Worm (Caenorhabditis elegans) whole organism, midembryonic: Measurements from ENCODE around the gene C52B9.19.

ENCODE experiments used
- T22C8.4 ChIP-seq: fragments of 200-800 bp; sonication (Bioruptor generic); IDR thresholded peaks from 2 replicates; pipeline ENCODE4 v1.3.6; 2022; ENCODE audit warnings: missing genetic modification characterization, missing compliant biosample characterization
- cog-1 ChIP-seq: sonication (generic microtip); optimal IDR thresholded peaks from 2 replicates; lab custom pipeline; 2016; ENCODE audit warnings: missing genetic modification characterization, missing compliant biosample characterization
- flt-1 ChIP-seq: fragments of 200-800 bp; sonication (Bioruptor generic); IDR thresholded peaks from 2 replicates; pipeline ENCODE4 v1.3.6; 2022; ENCODE audit warnings: missing genetic modification characterization, missing compliant biosample characterization
- klf-2 ChIP-seq: fragments of 200-800 bp; sonication (Bioruptor generic); conservative IDR thresholded peaks from 2 replicates; pipeline ENCODE4 v1.3.6; 2022; ENCODE audit warnings: missing genetic modification reagents, missing genetic modification characterization, missing compliant biosample characterization
- med-1 ChIP-seq: sonication (generic microtip); optimal IDR thresholded peaks from 2 replicates; lab custom pipeline; 2017; ENCODE audit warnings: missing genetic modification characterization, mild to moderate bottlenecking, missing compliant biosample characterization, antibody characterized with exemption, missing genetic modification reagents; ENCODE audit not compliant: insufficient read depth
- ref-1 ChIP-seq: fragments of 200-800 bp; sonication (Bioruptor generic); conservative IDR thresholded peaks from 2 replicates; pipeline ENCODE4 v1.3.6; 2022; ENCODE audit warnings: missing genetic modification reagents, missing genetic modification characterization, missing compliant biosample characterization
- tab-1 ChIP-seq: fragments of 200-800 bp; sonication (Bioruptor generic); IDR thresholded peaks from 2 replicates; pipeline ENCODE4 v1.3.6; 2022; ENCODE audit warnings: missing genetic modification characterization, missing compliant biosample characterization
- ztf-23 ChIP-seq: fragments of 200-800 bp; sonication (Bioruptor generic); IDR thresholded peaks from 2 replicates; pipeline ENCODE4 v1.3.6; 2022; ENCODE audit warnings: missing genetic modification reagents, missing genetic modification characterization, missing compliant biosample characterization
- ztf-29 ChIP-seq: fragments of 200-800 bp; sonication (Bioruptor generic); IDR thresholded peaks from 2 replicates; pipeline ENCODE4 v1.3.6; 2022; ENCODE audit warnings: missing genetic modification reagents, missing genetic modification characterization, missing compliant biosample characterization

The C52B9.19 gene

DNA sequence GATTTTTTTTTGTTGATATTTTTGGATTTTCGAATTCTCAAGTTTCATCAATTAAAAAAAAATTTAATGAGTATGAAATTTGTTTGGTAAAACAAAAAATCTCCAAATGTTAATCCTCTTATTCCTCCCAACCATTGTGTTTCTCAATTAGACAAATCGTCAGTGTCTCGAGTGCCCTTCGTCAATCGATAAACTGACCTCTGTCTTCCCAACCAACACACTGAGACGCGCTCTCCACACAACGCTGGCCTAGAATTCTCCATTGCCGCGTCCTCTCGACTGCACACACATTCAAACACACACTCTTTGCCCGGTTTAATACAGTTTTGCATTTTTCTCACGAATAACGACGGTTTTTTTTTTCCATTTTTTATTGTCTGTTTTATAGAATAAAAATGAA, 27.6 kb upstream of the C52B9.19 start, which contains the start of gene taf-11.1:
taf-11.1 (plus strand) TSS at position 389 of the 400 bp plus-strand sequence.
- peak; percentile 69; the same call in 1 of the 2 replicates for TF ChIP-seq T22C8.4
- TF ChIP-seq flt-1 (GFP tag; lab: Robert Waterston, UW): no peak
- TF ChIP-seq klf-2: no peak

ce11 chrX:4255366-4255765, 27.0 kb upstream of the C52B9.19 start:
- TF ChIP-seq cog-1 (tag; lab: Kevin White, UChicago) (no peak), flt-1 (GFP tag; lab: Robert Waterston, UW) (no peak), ztf-29 (GFP tag; lab: Robert Waterston, UW) (no peak), med-1 (no peak), T22C8.4 (no peak), klf-2 (no peak), ref-1 (GFP tag; lab: Robert Waterston, UW) (no peak), ztf-23 (GFP tag; lab: Robert Waterston, UW) (no peak), tab-1 (GFP tag; lab: Robert Waterston, UW) (no peak)

DNA sequence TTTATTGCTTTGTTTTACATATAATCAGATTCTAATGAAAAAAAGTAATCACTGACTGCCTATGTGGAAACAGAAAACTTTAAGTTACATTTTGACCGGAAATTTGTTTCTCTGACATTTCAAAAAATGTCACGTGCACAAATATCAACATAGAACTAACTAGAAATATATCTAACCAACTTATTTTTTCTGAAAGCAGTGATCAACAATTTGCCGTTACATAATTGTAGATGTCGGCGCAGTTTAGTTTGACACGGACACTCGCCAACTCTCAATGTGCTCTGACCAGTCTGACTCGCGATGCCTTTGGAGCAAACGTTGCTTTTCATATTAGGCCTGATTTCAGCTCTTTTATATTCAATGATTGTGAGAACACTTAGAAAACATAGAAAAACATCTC, 25.6 kb upstream of the C52B9.19 start, which contains the start of gene srv-6:
srv-6 (plus strand) TSS at position 301 of the 400 bp plus-strand sequence.
- TF ChIP-seq klf-2: no peak
- no peak for TF ChIP-seq tab-1 (GFP tag; lab: Robert Waterston, UW)
- TF ChIP-seq ref-1 (GFP tag; lab: Robert Waterston, UW): no peak
- TF ChIP-seq T22C8.4: no peak
- no peak for TF ChIP-seq flt-1 (GFP tag; lab: Robert Waterston, UW)
- no peak for TF ChIP-seq cog-1 (tag; lab: Kevin White, UChicago)
- TF ChIP-seq ztf-23 (GFP tag; lab: Robert Waterston, UW): no peak
- no peak for TF ChIP-seq med-1
- no peak for TF ChIP-seq ztf-29 (GFP tag; lab: Robert Waterston, UW)

ce11 chrX:4260297-4260696, 22.1 kb upstream of the C52B9.19 start, which contains the start of gene C52B9.4:
C52B9.4 (plus strand) TSS chrX:4260652.
- TF ChIP-seq med-1 (no peak), klf-2 (no peak), T22C8.4 (no peak), ref-1 (GFP tag; lab: Robert Waterston, UW) (no peak), cog-1 (tag; lab: Kevin White, UChicago) (peak; percentile 17), tab-1 (GFP tag; lab: Robert Waterston, UW) (no peak), ztf-29 (GFP tag; lab: Robert Waterston, UW) (no peak), ztf-23 (GFP tag; lab: Robert Waterston, UW) (0 out of 2 replicates have a peak, but pooled peaks have one; percentile 28)

DNA sequence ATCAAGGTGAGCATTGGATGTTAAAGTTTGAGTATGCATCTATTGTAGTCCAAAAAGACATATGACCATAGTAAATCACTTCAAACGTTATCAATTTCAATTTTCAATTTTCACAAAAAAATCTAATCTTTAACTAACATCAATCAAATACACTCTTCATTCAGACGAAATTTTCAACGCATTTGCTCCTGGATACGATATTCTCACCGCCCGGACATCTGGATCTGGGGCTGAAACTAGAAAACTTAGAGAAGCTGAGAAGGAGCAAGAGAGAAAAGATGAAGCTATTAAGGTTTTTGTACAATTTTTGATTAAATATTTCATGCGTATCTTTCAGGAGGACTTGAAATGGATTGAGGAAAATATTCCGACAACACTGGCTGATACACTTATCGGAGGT, 18.5 kb upstream of the C52B9.19 start:
- TF ChIP-seq klf-2 (no peak), cog-1 (tag; lab: Kevin White, UChicago) (no peak), tab-1 (GFP tag; lab: Robert Waterston, UW) (no peak), med-1 (no peak), ztf-23 (GFP tag; lab: Robert Waterston, UW) (no peak), flt-1 (GFP tag; lab: Robert Waterston, UW) (no peak), ref-1 (GFP tag; lab: Robert Waterston, UW) (no peak), T22C8.4 (no peak), ztf-29 (GFP tag; lab: Robert Waterston, UW) (no peak)

ce11 chrX:4265283-4265907, 17.0 kb upstream of the C52B9.19 start, which contains the start of gene coel-1:
coel-1 (plus strand) TSS chrX:4265663.
- TF ChIP-seq klf-2 (no peak), ztf-29 (GFP tag; lab: Robert Waterston, UW) (0 out of 2 replicates have a peak, but pooled peaks have one; percentile 33), cog-1 (tag; lab: Kevin White, UChicago) (peak; percentile 41), flt-1 (GFP tag; lab: Robert Waterston, UW) (no peak)

- TF ChIP-seq ztf-23 (GFP tag; lab: Robert Waterston, UW): no peak
- TF ChIP-seq T22C8.4: no peak
- TF ChIP-seq ref-1 (GFP tag; lab: Robert Waterston, UW): no peak
- no peak for TF ChIP-seq cog-1 (tag; lab: Kevin White, UChicago)
- no peak for TF ChIP-seq klf-2
- no peak for TF ChIP-seq med-1
- TF ChIP-seq tab-1 (GFP tag; lab: Robert Waterston, UW): no peak
- no peak for TF ChIP-seq flt-1 (GFP tag; lab: Robert Waterston, UW)
- TF ChIP-seq ztf-29 (GFP tag; lab: Robert Waterston, UW): no peak
Observed at ce11 chrX:4266178-4266931, 16.0 kb upstream of the C52B9.19 start.

- TF ChIP-seq tab-1 (GFP tag; lab: Robert Waterston, UW): no peak
- no peak for TF ChIP-seq cog-1 (tag; lab: Kevin White, UChicago)
- TF ChIP-seq ztf-23 (GFP tag; lab: Robert Waterston, UW): no peak
- no peak for TF ChIP-seq klf-2
- no peak for TF ChIP-seq ztf-29 (GFP tag; lab: Robert Waterston, UW)
- TF ChIP-seq T22C8.4: no peak
Observed at ce11 chrX:4268396-4268795, 14.0 kb upstream of the C52B9.19 start.

DNA sequence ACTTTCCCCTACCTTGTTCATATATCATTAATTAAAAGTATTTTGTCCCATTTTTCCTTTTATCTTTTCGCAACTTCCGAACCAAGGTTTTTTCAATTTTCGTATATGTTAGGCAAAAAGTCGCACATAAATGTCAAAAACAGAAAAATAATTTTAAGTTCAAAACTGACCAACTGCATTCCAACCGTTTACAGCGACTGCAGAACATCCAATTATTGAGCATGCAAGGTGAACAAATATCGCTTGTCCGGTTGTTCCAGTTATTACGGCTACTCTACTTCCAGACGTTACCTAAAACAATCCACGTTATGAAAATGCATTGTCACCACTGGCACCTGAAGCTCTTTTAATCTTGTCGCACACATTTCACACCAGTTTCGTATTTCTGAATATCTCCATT, 8.7 kb upstream of the C52B9.19 start, which contains the start of gene C52B9.10:
C52B9.10 (plus strand) TSS at position 301 of the 400 bp plus-strand sequence.
- TF ChIP-seq ztf-29 (GFP tag; lab: Robert Waterston, UW) (no peak), T22C8.4 (no peak), flt-1 (GFP tag; lab: Robert Waterston, UW) (no peak), ztf-23 (GFP tag; lab: Robert Waterston, UW) (no peak)

DNA sequence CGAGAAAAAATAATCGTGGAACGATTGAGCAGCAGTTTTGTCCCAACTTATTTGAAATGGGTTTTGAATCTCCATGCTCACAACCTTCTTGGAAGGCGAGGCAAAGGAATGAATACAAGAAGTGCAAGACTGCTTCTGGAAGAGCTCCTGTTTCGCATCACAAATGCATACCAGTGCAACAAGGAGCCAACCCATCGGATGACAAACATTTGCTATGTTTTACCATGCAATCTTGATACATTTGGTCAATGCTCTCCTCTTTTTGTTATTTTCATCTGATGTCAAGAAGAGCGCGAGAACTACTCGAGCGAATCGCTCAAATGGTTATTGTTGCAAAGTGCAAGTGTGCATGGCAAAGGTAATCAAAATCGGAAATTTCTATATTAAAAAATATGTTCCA, 8.2 kb upstream of the C52B9.19 start, which contains the start of gene mec-18:
mec-18 (minus strand) TSS at position 101 of the 400 bp plus-strand sequence.
- TF ChIP-seq flt-1 (GFP tag; lab: Robert Waterston, UW): no peak
- TF ChIP-seq ref-1 (GFP tag; lab: Robert Waterston, UW): no peak
- no peak for TF ChIP-seq cog-1 (tag; lab: Kevin White, UChicago)
- TF ChIP-seq klf-2: no peak
- no peak for TF ChIP-seq tab-1 (GFP tag; lab: Robert Waterston, UW)
- TF ChIP-seq T22C8.4: no peak
